Fruit fly (Drosophila melanogaster) whole organism, wandering third instar larva: Measurements from ENCODE around the gene wrm2.
A peak's percentile ranks its signal among the peaks of the same experiment; 100 is the strongest.

Source experiments
- Abd-B ChIP-seq: fragments of >200 bp; optimal IDR thresholded peaks from 2 replicates; lab custom pipeline; 2017; ENCODE audit warnings: missing biosample characterization, missing genetic modification characterization
- CG32264 ChIP-seq: fragments of 200-800 bp; sonication (Bioruptor generic); optimal IDR thresholded peaks from 2 replicates; lab custom pipeline; 2016; ENCODE audit warnings: missing biosample characterization, missing genetic modification characterization
- CG9705 ChIP-seq: fragments of 200-800 bp; sonication (Bioruptor generic); optimal IDR thresholded peaks from 2 replicates; lab custom pipeline; 2018; ENCODE audit warnings: missing biosample characterization, mild to moderate bottlenecking, missing genetic modification characterization
- Dfd ChIP-seq: fragments of >200 bp; optimal IDR thresholded peaks from 2 replicates; lab custom pipeline; 2017; ENCODE audit warnings: missing biosample characterization, missing genetic modification characterization
- Dif ChIP-seq: fragments of 200-275, 200-300 bp; sonication (Bioruptor generic); optimal IDR thresholded peaks from 2 replicates; lab custom pipeline; 2018; ENCODE audit warnings: missing biosample characterization, missing genetic modification characterization; ENCODE audit not compliant: partially characterized antibody
- GATAd ChIP-seq: sonication (Bioruptor generic); optimal IDR thresholded peaks from 2 replicates; lab custom pipeline; 2016; ENCODE audit warnings: missing biosample characterization, missing genetic modification characterization
- HLH106 ChIP-seq: fragments of 200-800 bp; optimal IDR thresholded peaks from 3 replicates; lab custom pipeline; 2019; ENCODE audit warnings: missing biosample characterization, mild to moderate bottlenecking, missing genetic modification characterization, moderate library complexity
- Hnf4 ChIP-seq: fragments of 200-800 bp; sonication (Bioruptor generic); optimal IDR thresholded peaks from 2 replicates; lab custom pipeline; 2016; ENCODE audit warnings: missing biosample characterization, mild to moderate bottlenecking, missing genetic modification characterization
- Hr78 ChIP-seq: fragments of >200 bp; optimal IDR thresholded peaks from 2 replicates; lab custom pipeline; 2017; ENCODE audit warnings: missing biosample characterization, missing genetic modification characterization
- Hr83 ChIP-seq: fragments of 200-300 bp; sonication (Bioruptor generic); optimal IDR thresholded peaks from 2 replicates; lab custom pipeline; 2016; ENCODE audit warnings: missing biosample characterization, mild to moderate bottlenecking, missing genetic modification characterization, moderate library complexity; ENCODE audit not compliant: poor library complexity, severe bottlenecking
- Mio ChIP-seq: sonication (Bioruptor generic); optimal IDR thresholded peaks from 2 replicates; lab custom pipeline; 2016; ENCODE audit warnings: missing biosample characterization, missing genetic modification characterization
- Myc ChIP-seq: fragments of >200 bp; optimal IDR thresholded peaks from 2 replicates; lab custom pipeline; 2017
- N ChIP-seq: fragments of >200 bp; optimal IDR thresholded peaks from 2 replicates; lab custom pipeline; 2018; ENCODE audit warnings: missing biosample characterization, missing external identifiers, missing genetic modification characterization
- OdsH ChIP-seq: fragments of 200-800 bp; sonication (Bioruptor generic); optimal IDR thresholded peaks from 2 replicates; lab custom pipeline; 2016; ENCODE audit warnings: missing biosample characterization, mild to moderate bottlenecking, missing genetic modification characterization
- Rel ChIP-seq, 2 experiments: fragments of 200-800 bp; sonication (Bioruptor generic) in 1 of 2; optimal IDR thresholded peaks; 2 replicates in 1 of 2; 3 replicates in 1 of 2; lab custom pipeline; 2016 to 2019; ENCODE audit warnings: mild to moderate bottlenecking in 2 of 2, missing biosample characterization in 2 of 2, missing genetic modification characterization in 2 of 2, moderate library complexity in 1 of 2
- Sp1 ChIP-seq: fragments of 200-800 bp; sonication (Bioruptor generic); optimal IDR thresholded peaks from 3 replicates; lab custom pipeline; 2019; ENCODE audit warnings: missing biosample characterization, mild to moderate bottlenecking, missing genetic modification characterization, moderate library complexity
- Vsx2 ChIP-seq: fragments of 200-300, 225-300 bp; sonication (Bioruptor generic); optimal IDR thresholded peaks from 2 replicates; lab custom pipeline; 2018; ENCODE audit warnings: missing biosample characterization, missing genetic modification characterization; ENCODE audit not compliant: partially characterized antibody
- br ChIP-seq: fragments of 200-800 bp; sonication (Bioruptor generic); optimal IDR thresholded peaks from 2 replicates; lab custom pipeline; 2016; ENCODE audit warnings: missing biosample characterization, missing genetic modification characterization
- brk ChIP-seq: fragments of 200-800 bp; sonication (Bioruptor generic); optimal IDR thresholded peaks from 2 replicates; lab custom pipeline; 2016; ENCODE audit warnings: missing biosample characterization, mild to moderate bottlenecking, missing genetic modification characterization
- dl ChIP-seq, 2 experiments: fragments of 175-275, 200-275 bp in 1 of 2; fragments of 200-275 bp in 1 of 2; sonication (Bioruptor generic); optimal IDR thresholded peaks; lab custom pipeline; 2018; ENCODE audit warnings: mild to moderate bottlenecking in 2 of 2, missing biosample characterization in 2 of 2, missing genetic modification characterization in 2 of 2, moderate library complexity in 2 of 2; ENCODE audit not compliant: partially characterized antibody in 2 of 2, insufficient read depth in 1 of 2
- dmrt93B ChIP-seq: fragments of 200-800 bp; sonication (Bioruptor generic); optimal IDR thresholded peaks from 2 replicates; lab custom pipeline; 2018; ENCODE audit warnings: missing biosample characterization, mild to moderate bottlenecking, missing genetic modification characterization
- dsf ChIP-seq: sonication (Bioruptor generic); optimal IDR thresholded peaks from 2 replicates; lab custom pipeline; 2016; ENCODE audit warnings: missing biosample characterization, missing genetic modification characterization, borderline replicate concordance
- ey ChIP-seq: fragments of 200-800 bp; sonication (Bioruptor generic); optimal IDR thresholded peaks from 2 replicates; lab custom pipeline; 2016; ENCODE audit warnings: missing biosample characterization, missing genetic modification characterization
- foxo ChIP-seq, 2 experiments: fragments of 200-800 bp; sonication (Bioruptor generic); optimal IDR thresholded peaks; 2 replicates in 1 of 2; 3 replicates in 1 of 2; lab custom pipeline; 2016 to 2017; ENCODE audit warnings: missing biosample characterization in 2 of 2, missing genetic modification characterization in 2 of 2
- fru ChIP-seq: fragments of 200-800 bp; sonication (Bioruptor generic); optimal IDR thresholded peaks from 3 replicates; lab custom pipeline; 2016; ENCODE audit warnings: missing biosample characterization, mild to moderate bottlenecking, missing genetic modification characterization
- h ChIP-seq: fragments of 200-800 bp; sonication (Bioruptor generic); optimal IDR thresholded peaks from 3 replicates; lab custom pipeline; 2016; ENCODE audit warnings: missing biosample characterization, mild to moderate bottlenecking, missing genetic modification characterization
- jim ChIP-seq: fragments of 175-275, 200-325 bp; sonication (Bioruptor generic); optimal IDR thresholded peaks from 2 replicates; lab custom pipeline; 2016; ENCODE audit warnings: missing biosample characterization, mild to moderate bottlenecking, missing genetic modification characterization
- lola ChIP-seq: fragments of >200 bp; optimal IDR thresholded peaks from 2 replicates; lab custom pipeline; 2017; ENCODE audit warnings: missing biosample characterization, missing genetic modification characterization
- pan ChIP-seq: fragments of >200 bp; optimal IDR thresholded peaks from 2 replicates; lab custom pipeline; 2017
- psq ChIP-seq: fragments of 200-800 bp; sonication (Bioruptor generic); optimal IDR thresholded peaks from 3 replicates; lab custom pipeline; 2017; ENCODE audit warnings: missing biosample characterization, mild to moderate bottlenecking, missing genetic modification characterization, moderate library complexity
- rgr ChIP-seq: fragments of 200-800 bp; sonication (Bioruptor generic); optimal IDR thresholded peaks from 3 replicates; lab custom pipeline; 2016; ENCODE audit warnings: missing biosample characterization, mild to moderate bottlenecking, missing genetic modification characterization
- sage ChIP-seq: fragments of 200-800 bp; sonication (Bioruptor generic); optimal IDR thresholded peaks from 2 replicates; lab custom pipeline; 2016; ENCODE audit warnings: missing biosample characterization, mild to moderate bottlenecking, missing genetic modification characterization
- sv ChIP-seq: fragments of 200-800 bp; sonication (Bioruptor generic); optimal IDR thresholded peaks from 3 replicates; lab custom pipeline; 2016; ENCODE audit warnings: missing biosample characterization, missing genetic modification characterization
- tai ChIP-seq: sonication (Bioruptor generic); optimal IDR thresholded peaks from 2 replicates; lab custom pipeline; 2016; ENCODE audit warnings: missing biosample characterization, missing genetic modification characterization
- usp ChIP-seq: fragments of >200 bp; optimal IDR thresholded peaks from 2 replicates; lab custom pipeline; 2017; ENCODE audit warnings: missing biosample characterization, missing genetic modification characterization
- woc ChIP-seq: sonication (Bioruptor generic); optimal IDR thresholded peaks from 2 replicates; lab custom pipeline; 2016; ENCODE audit warnings: missing biosample characterization, mild to moderate bottlenecking, missing genetic modification characterization

The wrm2 gene

dm6 chr3L:7323348-7323747 lies 11.7 kb downstream of the wrm2 start, which contains the start of the genes RhoGEF4 and Rint1:
Gene RhoGEF4, minus strand, starts transcription at chr3L:7323411.
Gene Rint1, plus strand, starts transcription at chr3L:7323619.
- no peak for TF ChIP-seq tai (GFP tag; lab: Kevin White, UChicago)
- peak; percentile 40 for TF ChIP-seq psq
- TF ChIP-seq h (GFP tag; lab: Kevin White, UChicago) = peak; percentile 55
- peak; percentile 17 for TF ChIP-seq dsf
- peak in 1 of 2 experiments; percentile 72 for TF ChIP-seq foxo (GFP tag; optimal IDR thresholded peaks at IDR 0.05; lab: Kevin White, UChicago)
- TF ChIP-seq Sp1 (GFP tag; lab: Kevin White, UChicago) = peak; percentile 48
- no peak for TF ChIP-seq fru
- no peak for TF ChIP-seq jim (GFP tag; lab: Kevin White, UChicago)
- peak; percentile 47 for TF ChIP-seq woc (GFP tag; lab: Kevin White, UChicago)
- peak; percentile 27 for TF ChIP-seq OdsH (GFP tag; lab: Kevin White, UChicago)
- no peak for TF ChIP-seq Hr78 (GFP tag; lab: Kevin White, UChicago)
- peak; percentile 60 for TF ChIP-seq HLH106 (tag; lab: Kevin White, UChicago)
- peak; percentile 54 for TF ChIP-seq Myc (lab: Kevin White, UChicago)
- peak; percentile 69 for TF ChIP-seq sv (GFP tag; lab: Kevin White, UChicago)
- TF ChIP-seq rgr (GFP tag; lab: Kevin White, UChicago) = peak; percentile 63
- no peak for TF ChIP-seq Dfd
- TF ChIP-seq Mio (GFP tag; lab: Kevin White, UChicago) = no peak
- TF ChIP-seq ey (GFP tag; lab: Kevin White, UChicago) = peak; percentile 26
- no peak for TF ChIP-seq dl (GFP tag; optimal IDR thresholded peaks at IDR 0.05; lab: Kevin White, UChicago; ENCODE audit: insufficient read depth in 1 of 2, partially characterized antibody in 2 of 2)

- no peak for TF ChIP-seq brk (GFP tag; lab: Kevin White, UChicago)
- TF ChIP-seq Rel (GFP tag; optimal IDR thresholded peaks at IDR 0.05; lab: Kevin White, UChicago) = no peak
- no peak for TF ChIP-seq Rel (tag; optimal IDR thresholded peaks at IDR 0.05; lab: Kevin White, UChicago)
- no peak for TF ChIP-seq h (GFP tag; lab: Kevin White, UChicago)
Measured at dm6 chr3L:7319768-7320167, 15.3 kb downstream of the wrm2 start, which contains the start of gene CG8607. Gene CG8607, plus strand, starts transcription at chr3L:7320068.

- TF ChIP-seq CG9705 (GFP tag; lab: Kevin White, UChicago) = no peak
- no peak for TF ChIP-seq usp (GFP tag; lab: Kevin White, UChicago)
- TF ChIP-seq sage = no peak
- no peak for TF ChIP-seq HLH106 (tag; lab: Kevin White, UChicago)
- no peak for TF ChIP-seq Hr78 (GFP tag; lab: Kevin White, UChicago)
- no peak for TF ChIP-seq psq
- no peak for TF ChIP-seq Abd-B (GFP tag; lab: Kevin White, UChicago)
- TF ChIP-seq Hr83 (GFP tag; lab: Kevin White, UChicago) = no peak
Measured at dm6 chr3L:7314133-7314532, 20.9 kb downstream of the wrm2 start.

- TF ChIP-seq sv (GFP tag; lab: Kevin White, UChicago) = no peak
- TF ChIP-seq rgr (GFP tag; lab: Kevin White, UChicago) = no peak
- TF ChIP-seq Hr78 (GFP tag; lab: Kevin White, UChicago) = no peak
- TF ChIP-seq N (GFP tag; lab: Kevin White, UChicago) = no peak
- no peak for TF ChIP-seq fru
- no peak for TF ChIP-seq Myc (lab: Kevin White, UChicago)
- no peak for TF ChIP-seq brk (GFP tag; lab: Kevin White, UChicago)
- TF ChIP-seq HLH106 (tag; lab: Kevin White, UChicago) = no peak
- no peak for TF ChIP-seq psq
Measured at dm6 chr3L:7313559-7314132, 21.4 kb downstream of the wrm2 start.

dm6 chr3L:7312754-7313153 lies 22.3 kb downstream of the wrm2 start, which contains the start of gene unc-13-4A:
Gene unc-13-4A, minus strand, starts transcription at chr3L:7312896.
- TF ChIP-seq GATAd (no peak), Hr78 (GFP tag; lab: Kevin White, UChicago) (no peak), Vsx2 (GFP tag; lab: Kevin White, UChicago) (no peak), ey (GFP tag; lab: Kevin White, UChicago) (no peak), Mio (GFP tag; lab: Kevin White, UChicago) (no peak), br (no peak), foxo (GFP tag; optimal IDR thresholded peaks at IDR 0.05; lab: Kevin White, UChicago) (no peak), OdsH (GFP tag; lab: Kevin White, UChicago) (no peak), N (GFP tag; lab: Kevin White, UChicago) (no peak), lola (no peak), dmrt93B (GFP tag; lab: Kevin White, UChicago) (no peak), pan (lab: Kevin White, UChicago) (no peak), CG9705 (GFP tag; lab: Kevin White, UChicago) (no peak), Hnf4 (no peak), CG32264 (GFP tag; lab: Kevin White, UChicago) (no peak), Dif (GFP tag; lab: Kevin White, UChicago) (no peak), sage (no peak), jim (GFP tag; lab: Kevin White, UChicago) (no peak), Hr83 (GFP tag; lab: Kevin White, UChicago) (no peak), Rel (GFP tag; optimal IDR thresholded peaks at IDR 0.05; lab: Kevin White, UChicago) (no peak), Rel (tag; optimal IDR thresholded peaks at IDR 0.05; lab: Kevin White, UChicago) (no peak)
